Worm (Caenorhabditis elegans): ENCODE results near the gene grl-6.

- TF ChIP-seq flt-1 (GFP tag; IDR thresholded peaks at IDR 0.05) (no peak), ztf-29 (GFP tag; IDR thresholded peaks at IDR 0.05) (no peak)
Observed at ce11 chrX:6455157-6455556, 4.4 kb upstream of the grl-6 start, which contains the start of gene nas-33.

Data from whole organism, midembryonic.